Worm (Caenorhabditis elegans): Measurements from ENCODE around the gene asp-3.

The asp-3 gene

DNA sequence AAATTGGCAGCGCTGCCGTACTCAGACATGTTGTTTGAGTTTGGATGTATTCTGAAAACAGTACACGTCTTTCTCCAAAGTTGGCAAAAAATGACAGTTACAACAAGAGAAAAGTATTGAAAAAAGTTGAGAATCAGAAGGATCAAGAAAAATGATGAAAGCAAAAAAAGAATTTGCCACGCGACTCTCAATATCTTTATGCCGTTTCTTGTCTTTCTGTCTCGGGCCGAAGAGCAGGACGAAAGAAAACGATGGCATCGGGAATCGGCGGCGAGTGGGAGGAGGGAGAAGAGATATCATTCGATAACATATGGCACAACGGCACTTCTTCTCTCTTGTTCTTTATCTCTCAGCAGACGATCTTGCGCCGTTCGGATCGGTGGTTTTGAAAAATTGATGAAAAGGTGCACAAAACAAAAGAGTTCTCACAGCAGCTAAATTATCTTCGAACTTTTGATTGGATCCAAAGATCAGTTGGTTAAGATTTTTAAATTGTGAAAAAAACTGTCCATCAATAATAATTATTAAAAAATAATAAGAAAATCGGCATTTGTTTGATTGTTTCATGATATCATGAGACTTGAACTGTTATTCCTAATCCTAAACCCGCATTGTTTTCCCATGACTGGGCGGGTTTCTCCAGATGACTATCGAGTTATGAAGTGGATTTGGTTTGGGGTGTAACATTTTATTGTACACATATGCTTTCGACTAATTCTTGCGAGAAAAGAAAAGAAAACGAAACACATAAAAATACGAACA lies 32.5 kb downstream of the asp-3 start, which contains the start of gene gei-15:
Gene gei-15, minus strand, starts transcription at position 51 of the 762 bp plus-strand sequence.
- TF ChIP-seq blmp-1 (tag; optimal IDR thresholded peaks at IDR 0.05) (no peak), sptf-1 (tag; optimal IDR thresholded peaks at IDR 0.05) (no peak), nhr-71 (tag; optimal IDR thresholded peaks at IDR 0.05) (peak; percentile 22), hlh-17 (GFP tag; optimal IDR thresholded peaks at IDR 0.05; ENCODE audit: borderline replicate concordance) (no peak), dsc-1 (tag; optimal IDR thresholded peaks at IDR 0.05) (peak; percentile 52), snu-23 (GFP tag; optimal IDR thresholded peaks at IDR 0.05) (peak; percentile 23), rnt-1 (tag; optimal IDR thresholded peaks at IDR 0.05) (peak; percentile 52), pag-3 (tag; optimal IDR thresholded peaks at IDR 0.05; ENCODE audit: borderline replicate concordance, insufficient read depth) (peak; percentile 90), lin-14 (GFP tag; optimal IDR thresholded peaks at IDR 0.05) (peak; percentile 52), hlh-4 (tag; optimal IDR thresholded peaks at IDR 0.05) (no peak), nhr-28 (tag; optimal IDR thresholded peaks at IDR 0.05) (no peak)

DNA sequence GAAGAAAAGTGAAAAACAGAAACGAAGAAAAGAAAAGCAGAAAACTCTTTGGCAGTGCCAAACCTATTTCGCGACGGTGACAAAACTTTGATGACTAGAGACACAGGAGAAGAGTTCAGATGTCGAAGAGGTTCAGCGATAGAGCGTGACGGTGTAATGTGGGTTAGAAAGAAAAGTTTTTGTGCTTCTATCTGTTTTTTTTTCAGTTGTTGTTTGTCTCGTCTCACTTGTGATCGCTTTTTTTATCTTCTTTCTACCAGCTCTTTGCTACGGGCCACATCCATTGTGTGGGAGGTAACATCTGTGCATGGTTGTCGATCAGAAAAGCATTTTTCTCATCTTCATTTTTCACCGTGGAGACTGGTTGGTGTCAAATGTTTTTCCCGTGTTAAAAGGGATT lies 35.0 kb downstream of the asp-3 start, which contains the start of gene F41B4.1:
Gene F41B4.1, minus strand, starts transcription at position 23 of the 400 bp plus-strand sequence.
- TF ChIP-seq hlh-17 (GFP tag; optimal IDR thresholded peaks at IDR 0.05; ENCODE audit: borderline replicate concordance) (no peak), ceh-82 (tag; optimal IDR thresholded peaks at IDR 0.05) (no peak), swsn-7 (tag; optimal IDR thresholded peaks at IDR 0.05) (no peak), egl-27 (tag; optimal IDR thresholded peaks at IDR 0.05) (no peak), sptf-1 (tag; optimal IDR thresholded peaks at IDR 0.05) (no peak), nhr-20 (tag; optimal IDR thresholded peaks at IDR 0.05) (peak; percentile 35), snpc-4 (tag; optimal IDR thresholded peaks at IDR 0.05) (no peak), pag-3 (tag; optimal IDR thresholded peaks at IDR 0.05; ENCODE audit: borderline replicate concordance, insufficient read depth) (peak; percentile 94), lir-3 (tag; optimal IDR thresholded peaks at IDR 0.05; ENCODE audit: poor library complexity) (no peak), skn-1 (tag; optimal IDR thresholded peaks at IDR 0.05) (no peak), C34B4.2 (tag; optimal IDR thresholded peaks at IDR 0.05) (no peak), mdl-1 (tag; optimal IDR thresholded peaks at IDR 0.05) (peak in 1 of 2 experiments; percentile 37), mep-1 (tag; optimal IDR thresholded peaks at IDR 0.05) (no peak), fkh-4 (tag; optimal IDR thresholded peaks at IDR 0.05; ENCODE audit: borderline replicate concordance) (peak; percentile 39), dsc-1 (tag; optimal IDR thresholded peaks at IDR 0.05) (peak; percentile 87), snu-23 (GFP tag; optimal IDR thresholded peaks at IDR 0.05) (peak; percentile 67), irx-1 (tag; optimal IDR thresholded peaks at IDR 0.05) (no peak), alr-1 (tag; optimal IDR thresholded peaks at IDR 0.05; ENCODE audit: borderline replicate concordance) (no peak), lin-15B (tag; optimal IDR thresholded peaks at IDR 0.05) (no peak), elt-3 (tag; optimal IDR thresholded peaks at IDR 0.05) (no peak), grh-1 (GFP tag; IDR thresholded peaks at IDR 0.05) (no peak), vab-15 (tag; optimal IDR thresholded peaks at IDR 0.05) (no peak), dpl-1 (GFP tag; optimal IDR thresholded peaks at IDR 0.05) (no peak), jun-1 (tag; optimal IDR thresholded peaks at IDR 0.05) (no peak), ama-1 (optimal IDR thresholded peaks at IDR 0.05) (no peak), pax-3 (tag; optimal IDR thresholded peaks at IDR 0.05) (no peak), tbx-2 (tag; optimal IDR thresholded peaks at IDR 0.05) (peak; percentile 21), nhr-84 (tag; optimal IDR thresholded peaks at IDR 0.05) (no peak), nhr-237 (tag; optimal IDR thresholded peaks at IDR 0.05) (no peak), ces-1 (GFP tag; optimal IDR thresholded peaks at IDR 0.05) (no peak), egl-13 (tag; optimal IDR thresholded peaks at IDR 0.05) (no peak), nhr-76 (tag; optimal IDR thresholded peaks at IDR 0.05) (no peak), mef-2 (tag; optimal IDR thresholded peaks at IDR 0.05) (peak; percentile 63), aly-2 (tag; optimal IDR thresholded peaks at IDR 0.05) (no peak), unc-98 (GFP tag; IDR thresholded peaks at IDR 0.05) (no peak), pqm-1 (tag; optimal IDR thresholded peaks at IDR 0.05) (no peak), lsy-2 (tag; optimal IDR thresholded peaks at IDR 0.05) (peak; percentile 21 to 61), hlh-4 (tag; optimal IDR thresholded peaks at IDR 0.05) (no peak), aha-1 (tag; optimal IDR thresholded peaks at IDR 0.05) (no peak), nhr-77 (tag; optimal IDR thresholded peaks at IDR 0.05) (no peak), fkh-8 (tag; optimal IDR thresholded peaks at IDR 0.05) (no peak), efl-1 (optimal IDR thresholded peaks at IDR 0.05) (no peak), efl-1 (GFP tag; optimal IDR thresholded peaks at IDR 0.05 in 1 of 2) (no peak), nhr-11 (tag; optimal IDR thresholded peaks at IDR 0.05) (no peak)

Data from whole organism, L1 larva.